Fruit fly (Drosophila melanogaster): ENCODE data around the gene CG31373.

DNA sequence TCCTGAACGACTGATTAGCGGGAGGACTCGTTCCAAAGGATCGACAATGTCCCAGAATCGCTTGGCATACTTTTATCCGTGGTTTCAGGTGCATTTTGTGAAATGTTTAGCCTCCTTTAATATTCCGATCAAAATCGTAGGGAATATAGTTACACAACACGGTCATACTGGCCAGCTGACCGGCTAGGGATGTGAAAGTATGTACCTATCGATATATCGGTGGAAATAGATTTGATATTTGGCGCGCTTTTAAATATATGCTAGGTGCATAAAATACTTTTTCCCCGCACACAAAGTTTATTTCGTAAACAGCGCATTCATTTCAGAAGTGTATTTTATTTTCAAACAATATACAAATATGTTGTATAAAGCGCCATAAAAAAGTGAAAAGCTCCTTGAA is 995 bp downstream of the CG31373 start, which contains the start of gene CG31278:
- no peak for TF ChIP-seq Mio (GFP tag; optimal IDR thresholded peaks at IDR 0.05)
- TF ChIP-seq CG9705 (GFP tag; optimal IDR thresholded peaks at IDR 0.05) = no peak
- no peak for TF ChIP-seq Hr83 (GFP tag; optimal IDR thresholded peaks at IDR 0.05; ENCODE audit: poor library complexity, severe bottlenecking)
- no peak for TF ChIP-seq Dfd (GFP tag; optimal IDR thresholded peaks at IDR 0.05)
- no peak for TF ChIP-seq CG32264 (GFP tag; optimal IDR thresholded peaks at IDR 0.05)
- no peak for TF ChIP-seq pan (optimal IDR thresholded peaks at IDR 0.05)
- no peak for TF ChIP-seq lola (GFP tag; optimal IDR thresholded peaks at IDR 0.05)
- TF ChIP-seq Vsx2 (GFP tag; optimal IDR thresholded peaks at IDR 0.05; ENCODE audit: partially characterized antibody) = no peak
- no peak for TF ChIP-seq Hr78 (GFP tag; optimal IDR thresholded peaks at IDR 0.05)
- TF ChIP-seq br (GFP tag; optimal IDR thresholded peaks at IDR 0.05) = no peak
- TF ChIP-seq psq (GFP tag; optimal IDR thresholded peaks at IDR 0.05) = no peak
- no peak for TF ChIP-seq rgr (GFP tag; optimal IDR thresholded peaks at IDR 0.05)

Data from whole organism, wandering third instar larva.